Worm (Caenorhabditis elegans) whole organism, midembryonic: Measurements from ENCODE around the gene acd-4.

Experiments
- flt-1 ChIP-seq: fragments of 200-800 bp; sonication (Bioruptor generic); IDR thresholded peaks from 2 replicates; pipeline ENCODE4 v1.3.6; 2022; ENCODE audit warnings: missing genetic modification characterization, missing compliant biosample characterization
- klf-2 ChIP-seq: fragments of 200-800 bp; sonication (Bioruptor generic); conservative IDR thresholded peaks from 2 replicates; pipeline ENCODE4 v1.3.6; 2022; ENCODE audit warnings: missing genetic modification reagents, missing genetic modification characterization, missing compliant biosample characterization
- med-1 ChIP-seq: sonication (generic microtip); optimal IDR thresholded peaks from 2 replicates; lab custom pipeline; 2017; ENCODE audit warnings: missing genetic modification characterization, mild to moderate bottlenecking, missing compliant biosample characterization, antibody characterized with exemption, missing genetic modification reagents; ENCODE audit not compliant: insufficient read depth
- ref-1 ChIP-seq: fragments of 200-800 bp; sonication (Bioruptor generic); conservative IDR thresholded peaks from 2 replicates; pipeline ENCODE4 v1.3.6; 2022; ENCODE audit warnings: missing genetic modification reagents, missing genetic modification characterization, missing compliant biosample characterization
- tab-1 ChIP-seq: fragments of 200-800 bp; sonication (Bioruptor generic); IDR thresholded peaks from 2 replicates; pipeline ENCODE4 v1.3.6; 2022; ENCODE audit warnings: missing genetic modification characterization, missing compliant biosample characterization
- ztf-29 ChIP-seq: fragments of 200-800 bp; sonication (Bioruptor generic); IDR thresholded peaks from 2 replicates; pipeline ENCODE4 v1.3.6; 2022; ENCODE audit warnings: missing genetic modification reagents, missing genetic modification characterization, missing compliant biosample characterization

- TF ChIP-seq flt-1: no peak
- TF ChIP-seq ref-1: no peak
- TF ChIP-seq ztf-29: no peak
- TF ChIP-seq tab-1: no peak
- TF ChIP-seq med-1: no peak
- TF ChIP-seq klf-2 (GFP tag; lab: Robert Waterston, UW): no peak
These were observed 19.3 kb upstream of the acd-4 start, which contains the start of gene grd-5 for ce11 chrV:8618738-8619137.
